Fruit fly (Drosophila melanogaster): Measurements from ENCODE around the gene CG10553.

dm6 chr3R:25335065-25335464, 17.2 kb upstream of the CG10553 start, which contains the start of the genes CG10669 and CG11902:
- TF ChIP-seq ey (GFP tag; optimal IDR thresholded peaks at IDR 0.05) (no peak), jim (GFP tag; optimal IDR thresholded peaks at IDR 0.05) (no peak), br (GFP tag; optimal IDR thresholded peaks at IDR 0.05) (no peak), Hr78 (GFP tag; optimal IDR thresholded peaks at IDR 0.05) (no peak), N (GFP tag; optimal IDR thresholded peaks at IDR 0.05) (no peak), rgr (GFP tag; optimal IDR thresholded peaks at IDR 0.05) (no peak), usp (GFP tag; optimal IDR thresholded peaks at IDR 0.05) (no peak), h (GFP tag; optimal IDR thresholded peaks at IDR 0.05) (no peak)

Measured in whole organism, wandering third instar larva.